Worm (Caenorhabditis elegans): ENCODE measurements around the gene sra-7.

sra-7 gene

DNA sequence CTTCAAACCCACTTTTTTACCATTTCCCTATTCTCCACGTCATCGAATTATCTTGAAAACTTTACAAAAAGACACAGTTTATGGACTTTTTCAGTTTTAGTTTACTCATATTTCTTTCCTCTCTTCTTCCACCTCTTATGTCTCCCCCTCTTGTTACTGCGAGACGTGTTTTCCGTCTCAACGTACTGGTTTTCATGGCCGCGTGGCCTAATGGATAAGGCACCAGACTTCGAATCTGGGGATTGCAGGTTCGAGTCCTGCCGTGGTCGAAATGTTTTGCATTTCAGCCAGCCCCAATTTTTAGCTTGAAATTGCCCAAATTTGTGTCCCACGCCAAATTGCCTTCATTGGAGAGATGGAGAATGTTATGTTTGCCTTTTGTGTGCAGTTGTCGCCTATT is 21.6 kb downstream of the sra-7 start:
- TF ChIP-seq nhr-23 (tag; optimal IDR thresholded peaks at IDR 0.05) (peak; percentile 53), ZK546.5 (tag; optimal IDR thresholded peaks at IDR 0.05) (no peak), nhr-67 (tag; optimal IDR thresholded peaks at IDR 0.05) (no peak), pqm-1 (tag; optimal IDR thresholded peaks at IDR 0.05) (no peak), nhr-77 (tag; optimal IDR thresholded peaks at IDR 0.05) (peak; percentile 72), pha-4 (tag; optimal IDR thresholded peaks at IDR 0.05) (peak; percentile 1), lsy-12 (tag; optimal IDR thresholded peaks at IDR 0.05) (peak; percentile 70), nfya-1 (tag; optimal IDR thresholded peaks at IDR 0.05; ENCODE audit: insufficient read depth) (peak; percentile 24), ztf-11 (tag; optimal IDR thresholded peaks at IDR 0.05) (no peak), daf-12 (tag; optimal IDR thresholded peaks at IDR 0.05) (no peak), elt-2 (tag; optimal IDR thresholded peaks at IDR 0.05) (peak; percentile 37), nhr-237 (tag; optimal IDR thresholded peaks at IDR 0.05) (no peak), unc-39 (tag; optimal IDR thresholded peaks at IDR 0.05) (peak; percentile 23), nhr-76 (tag; optimal IDR thresholded peaks at IDR 0.05) (no peak), nhr-25 (tag; optimal IDR thresholded peaks at IDR 0.05) (peak; percentile 42), egl-27 (tag; optimal IDR thresholded peaks at IDR 0.05) (no peak), hmg-11 (tag; optimal IDR thresholded peaks at IDR 0.05) (peak; percentile 63), nhr-43 (tag; optimal IDR thresholded peaks at IDR 0.05; ENCODE audit: poor library complexity, severe bottlenecking) (peak; percentile 33), fkh-10 (GFP tag; optimal IDR thresholded peaks at IDR 0.05) (no peak), fkh-2 (tag; optimal IDR thresholded peaks at IDR 0.05) (no peak), lin-15B (tag; optimal IDR thresholded peaks at IDR 0.05) (no peak)

ce11 chrII:9573412-9573811 is 28.9 kb downstream of the sra-7 start:
- no peak for TF ChIP-seq ceh-28 (tag; optimal IDR thresholded peaks at IDR 0.05)
- TF ChIP-seq nhr-23 (tag; optimal IDR thresholded peaks at IDR 0.05), result peak; percentile 54
- TF ChIP-seq aly-2 (tag; optimal IDR thresholded peaks at IDR 0.05), result no peak
- TF ChIP-seq nhr-77 (tag; optimal IDR thresholded peaks at IDR 0.05), result no peak

DNA sequence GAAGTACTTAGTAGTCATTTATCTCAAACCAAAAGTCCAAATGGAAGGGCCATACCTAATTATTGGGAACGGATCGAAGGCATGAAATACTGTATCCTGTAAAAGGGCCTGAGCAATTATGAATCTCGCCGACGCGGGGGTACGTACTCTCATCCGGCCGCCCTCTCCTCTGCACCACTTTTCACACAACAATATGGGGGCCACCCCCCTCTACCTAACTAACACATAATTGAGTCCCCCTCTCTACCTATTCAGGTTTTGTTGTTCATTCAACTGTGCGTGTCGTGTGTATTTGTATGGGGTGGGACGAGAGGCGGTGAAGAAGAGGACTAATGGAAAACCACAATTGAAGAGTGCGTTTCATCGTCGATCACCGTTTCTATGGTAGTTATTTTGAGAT is 29.9 kb downstream of the sra-7 start:
- TF ChIP-seq nhr-237 (tag; optimal IDR thresholded peaks at IDR 0.05), result no peak
- no peak for TF ChIP-seq nfya-1 (tag; optimal IDR thresholded peaks at IDR 0.05; ENCODE audit: insufficient read depth)

DNA sequence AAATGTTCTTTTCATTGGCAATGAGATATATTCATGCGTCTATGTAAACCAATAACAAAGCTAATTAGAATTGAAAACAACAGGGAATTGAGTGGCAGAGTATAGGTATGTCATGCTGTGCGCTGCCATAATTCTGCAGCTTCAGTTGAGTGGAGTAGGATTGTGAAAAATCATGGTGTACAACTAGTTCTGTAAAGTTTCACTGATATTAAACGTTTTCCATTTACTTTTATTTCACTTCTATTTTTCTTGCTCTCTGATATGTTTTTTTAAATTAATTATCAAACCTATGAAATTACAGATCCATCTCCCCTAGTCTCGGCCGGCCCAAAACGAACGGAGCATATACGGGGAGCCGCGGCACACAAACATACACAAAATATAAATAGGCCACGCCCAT is 31.2 kb downstream of the sra-7 start, which contains the start of gene exc-7:
Gene exc-7 (plus strand): TSS at position 301 of the 400 bp plus-strand sequence.
- TF ChIP-seq egl-5 (tag; optimal IDR thresholded peaks at IDR 0.05) (no peak), nhr-237 (tag; optimal IDR thresholded peaks at IDR 0.05) (no peak), mdl-1 (tag; optimal IDR thresholded peaks at IDR 0.05) (no peak), ceh-9 (tag; optimal IDR thresholded peaks at IDR 0.05) (no peak), zag-1 (tag; optimal IDR thresholded peaks at IDR 0.05) (no peak), sea-2 (GFP tag; optimal IDR thresholded peaks at IDR 0.05) (no peak), skn-1 (tag; optimal IDR thresholded peaks at IDR 0.05) (no peak), R02D3.7 (tag; optimal IDR thresholded peaks at IDR 0.05) (no peak), ztf-11 (tag; optimal IDR thresholded peaks at IDR 0.05) (no peak), ztf-4 (tag; optimal IDR thresholded peaks at IDR 0.05) (no peak), egl-27 (tag; optimal IDR thresholded peaks at IDR 0.05) (no peak), ceh-16 (tag; optimal IDR thresholded peaks at IDR 0.05) (no peak), ZK546.5 (tag; optimal IDR thresholded peaks at IDR 0.05) (no peak), fos-1 (tag; optimal IDR thresholded peaks at IDR 0.05) (no peak), fkh-10 (GFP tag; optimal IDR thresholded peaks at IDR 0.05) (no peak), ceh-28 (tag; optimal IDR thresholded peaks at IDR 0.05) (no peak), elt-2 (tag; optimal IDR thresholded peaks at IDR 0.05) (no peak), eor-1 (tag; optimal IDR thresholded peaks at IDR 0.05) (no peak), nhr-76 (tag; optimal IDR thresholded peaks at IDR 0.05) (no peak)

DNA sequence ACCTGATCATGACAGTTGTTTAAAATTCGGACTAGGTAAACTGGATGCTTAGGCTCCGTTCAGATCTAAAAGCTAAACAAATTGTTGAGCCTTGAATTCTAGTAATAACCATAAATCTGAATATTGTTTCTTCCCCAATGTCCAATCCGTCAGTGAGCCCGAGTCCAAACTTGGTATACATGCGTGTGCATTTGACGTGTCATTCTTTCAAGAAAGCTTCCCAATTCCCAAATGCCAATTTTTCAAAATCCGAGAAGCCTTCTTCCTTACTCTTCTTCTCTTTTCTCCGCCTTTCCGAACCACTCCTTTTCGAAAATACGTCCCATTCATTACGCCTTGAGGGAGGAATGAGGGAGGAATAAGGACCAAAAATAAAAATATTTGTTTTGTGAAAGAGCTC is 32.2 kb downstream of the sra-7 start:
- no peak for TF ChIP-seq nhr-23 (tag; optimal IDR thresholded peaks at IDR 0.05)
- TF ChIP-seq unc-39 (tag; optimal IDR thresholded peaks at IDR 0.05), result no peak
- TF ChIP-seq lin-39 (tag; optimal IDR thresholded peaks at IDR 0.05), result peak; percentile 64
- TF ChIP-seq eor-1 (tag; optimal IDR thresholded peaks at IDR 0.05), result no peak
- TF ChIP-seq fkh-10 (GFP tag; optimal IDR thresholded peaks at IDR 0.05), result no peak
- no peak for TF ChIP-seq daf-12 (tag; optimal IDR thresholded peaks at IDR 0.05)
- no peak for TF ChIP-seq sea-2 (GFP tag; optimal IDR thresholded peaks at IDR 0.05)

Measured in whole organism, L3 larva.